Fruit fly (Drosophila melanogaster): ENCODE measurements around the gene CG13065.

Gene CG13065

DNA sequence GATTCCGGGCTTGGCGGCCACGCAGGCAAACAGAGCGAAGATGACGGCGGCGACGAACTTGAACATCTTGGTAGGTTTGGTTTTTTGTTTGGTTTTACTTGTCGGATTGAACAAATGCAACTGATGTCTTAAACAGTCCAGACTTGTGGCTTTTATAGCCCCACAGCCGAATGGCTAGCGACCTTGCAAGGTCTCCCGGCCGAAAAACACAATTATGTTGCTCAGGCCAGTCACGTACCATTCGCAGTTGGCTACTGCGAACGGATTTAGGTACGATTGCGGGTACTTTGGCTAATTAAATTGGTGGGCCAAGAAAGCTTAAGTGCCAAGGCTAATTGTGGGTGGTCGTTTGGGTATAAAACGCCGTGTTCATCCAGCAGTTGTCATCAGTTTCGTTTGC is 12.2 kb upstream of the CG13065 start, which contains the start of the genes CG13051 and CG13069:
Gene CG13051, minus strand, starts transcription at position 101 of the 400 bp plus-strand sequence.
Gene CG13069, plus strand, starts transcription at position 386 of the 400 bp plus-strand sequence.
- TF ChIP-seq Myc (optimal IDR thresholded peaks at IDR 0.05) (no peak), Sin3A (optimal IDR thresholded peaks at IDR 0.05) (no peak), insv (optimal IDR thresholded peaks at IDR 0.05) (no peak), psq (optimal IDR thresholded peaks at IDR 0.05) (no peak), h (optimal IDR thresholded peaks at IDR 0.05) (no peak), ttk (optimal IDR thresholded peaks at IDR 0.05) (no peak)

DNA sequence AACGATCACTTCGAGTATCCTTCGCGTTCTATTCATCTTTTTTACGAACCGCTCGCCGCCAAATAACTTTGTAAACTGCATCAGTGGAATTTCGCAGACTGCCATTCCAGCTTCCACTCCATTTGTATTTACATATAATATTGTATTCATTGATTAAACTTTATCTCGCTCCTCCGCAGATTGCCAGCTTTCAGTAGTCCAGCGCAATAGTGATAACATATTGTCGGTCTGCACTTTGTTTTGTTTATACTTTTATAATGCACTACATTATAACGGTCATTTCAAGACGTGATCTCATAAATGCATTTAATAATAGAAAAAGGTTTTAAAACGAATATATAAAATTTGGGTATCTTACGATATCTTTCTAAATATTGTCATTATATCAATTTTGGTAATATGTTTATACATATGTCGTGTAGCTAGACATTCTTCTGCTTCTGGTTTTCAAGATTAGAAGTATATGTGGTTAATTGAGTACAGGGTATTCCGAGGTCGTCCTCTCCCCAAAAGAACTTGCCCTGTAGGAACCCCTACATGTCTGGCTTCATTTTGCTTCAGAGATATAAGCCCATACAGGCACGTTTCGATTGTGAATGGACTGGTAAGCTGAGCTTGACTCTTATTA is 9.0 kb upstream of the CG13065 start, which contains the start of gene CG4950:
Gene CG4950, minus strand, starts transcription at position 51 of the 628 bp plus-strand sequence.
- TF ChIP-seq insv (optimal IDR thresholded peaks at IDR 0.05) = no peak
- TF ChIP-seq ttk (optimal IDR thresholded peaks at IDR 0.05) = no peak
- no peak for TF ChIP-seq h (optimal IDR thresholded peaks at IDR 0.05)
- TF ChIP-seq Sin3A (optimal IDR thresholded peaks at IDR 0.05) = no peak
- TF ChIP-seq Myc (optimal IDR thresholded peaks at IDR 0.05) = no peak
- TF ChIP-seq psq (optimal IDR thresholded peaks at IDR 0.05) = no peak

DNA sequence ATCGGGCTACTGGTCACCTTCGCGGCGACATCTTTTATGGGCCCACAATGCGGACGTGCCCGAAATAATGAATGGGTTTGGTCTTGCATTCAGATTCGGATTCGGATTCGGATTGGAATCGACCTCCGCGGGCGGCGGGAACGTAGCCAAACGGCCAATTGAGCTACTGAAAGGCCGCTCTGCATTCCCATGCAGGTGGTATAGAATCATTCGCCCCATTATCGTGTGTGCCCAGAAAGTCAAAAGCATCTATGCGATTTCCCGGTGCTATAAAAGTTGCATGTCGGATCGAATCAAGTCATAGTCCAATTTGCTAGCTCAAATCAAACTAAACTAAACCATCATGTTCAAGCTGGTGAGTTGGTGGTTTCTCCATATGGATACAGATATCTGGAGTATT is 8.1 kb upstream of the CG13065 start, which contains the start of gene CG13068:
Gene CG13068, plus strand, starts transcription at position 301 of the 400 bp plus-strand sequence.
- TF ChIP-seq h (optimal IDR thresholded peaks at IDR 0.05) = no peak
- no peak for TF ChIP-seq ttk (optimal IDR thresholded peaks at IDR 0.05)
- TF ChIP-seq psq (optimal IDR thresholded peaks at IDR 0.05) = no peak
- no peak for TF ChIP-seq Sin3A (optimal IDR thresholded peaks at IDR 0.05)
- no peak for TF ChIP-seq insv (optimal IDR thresholded peaks at IDR 0.05)
- TF ChIP-seq Myc (optimal IDR thresholded peaks at IDR 0.05) = no peak

DNA sequence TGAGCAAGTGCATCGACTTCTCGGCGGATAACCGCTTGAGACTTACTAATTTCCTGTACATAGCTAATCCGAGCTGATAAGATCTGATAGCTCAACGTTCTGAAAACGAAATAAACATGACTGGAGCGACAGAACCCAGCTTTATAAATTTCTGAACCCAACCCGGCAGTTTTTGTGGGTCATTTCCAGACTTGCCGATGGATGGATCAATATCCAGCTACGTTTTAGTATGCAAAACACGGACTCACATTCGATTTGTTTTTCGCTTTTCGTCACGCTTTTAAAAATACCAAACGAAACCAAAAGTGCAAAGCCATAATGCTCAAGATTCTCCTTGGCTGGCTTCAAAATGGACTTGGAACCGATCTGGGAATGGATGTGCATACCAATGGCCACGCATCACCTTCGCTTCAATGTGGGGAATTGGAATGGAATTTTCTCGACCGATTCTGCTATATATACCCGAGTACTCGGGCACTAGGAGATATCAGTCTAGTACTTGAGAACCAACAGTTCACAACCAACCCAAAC is 6.4 kb upstream of the CG13065 start, which contains the start of the genes CG34248 and CG13067:
Gene CG34248, minus strand, starts transcription at position 101 of the 531 bp plus-strand sequence.
Gene CG13067, plus strand, starts transcription at position 481 of the 531 bp plus-strand sequence.
- TF ChIP-seq psq (optimal IDR thresholded peaks at IDR 0.05) = no peak
- TF ChIP-seq Myc (optimal IDR thresholded peaks at IDR 0.05) = no peak
- no peak for TF ChIP-seq h (optimal IDR thresholded peaks at IDR 0.05)
- TF ChIP-seq Sin3A (optimal IDR thresholded peaks at IDR 0.05) = no peak
- TF ChIP-seq insv (optimal IDR thresholded peaks at IDR 0.05) = no peak
- TF ChIP-seq ttk (optimal IDR thresholded peaks at IDR 0.05) = no peak

DNA sequence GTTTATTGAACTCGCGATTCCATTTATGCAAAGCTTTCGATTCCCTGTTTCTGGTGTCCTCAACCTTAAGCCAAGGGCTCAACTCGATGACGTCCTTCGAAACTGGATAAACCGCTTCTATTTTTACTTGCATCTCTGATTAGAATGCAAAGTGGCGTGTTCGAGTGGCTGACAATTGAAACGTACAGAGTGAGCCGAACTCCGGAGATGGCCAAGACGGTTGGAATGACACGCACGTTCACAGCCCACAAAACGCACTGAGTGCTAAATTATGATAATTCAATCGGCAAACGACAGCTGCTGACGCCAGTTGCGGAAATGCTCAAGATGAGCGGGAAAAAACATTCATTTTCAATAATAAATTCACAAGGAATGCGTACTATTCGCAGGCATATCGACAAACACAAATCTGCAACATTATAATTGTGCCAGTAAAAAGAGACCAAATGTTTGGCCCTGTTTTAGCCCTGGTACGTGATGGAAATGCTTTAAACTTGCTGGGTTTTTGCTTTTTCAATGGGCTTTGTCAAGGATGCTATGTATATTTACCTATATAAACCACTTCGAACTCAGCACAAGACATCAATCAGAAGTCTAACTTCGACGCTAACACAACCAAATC is 4.8 kb upstream of the CG13065 start, which contains the start of gene CG13066:
Gene CG13066, plus strand, starts transcription at position 572 of the 622 bp plus-strand sequence.
- TF ChIP-seq psq (optimal IDR thresholded peaks at IDR 0.05) = no peak
- TF ChIP-seq insv (optimal IDR thresholded peaks at IDR 0.05) = no peak
- TF ChIP-seq h (optimal IDR thresholded peaks at IDR 0.05) = no peak
- no peak for TF ChIP-seq Myc (optimal IDR thresholded peaks at IDR 0.05)
- TF ChIP-seq Sin3A (optimal IDR thresholded peaks at IDR 0.05) = no peak
- TF ChIP-seq ttk (optimal IDR thresholded peaks at IDR 0.05) = no peak

DNA sequence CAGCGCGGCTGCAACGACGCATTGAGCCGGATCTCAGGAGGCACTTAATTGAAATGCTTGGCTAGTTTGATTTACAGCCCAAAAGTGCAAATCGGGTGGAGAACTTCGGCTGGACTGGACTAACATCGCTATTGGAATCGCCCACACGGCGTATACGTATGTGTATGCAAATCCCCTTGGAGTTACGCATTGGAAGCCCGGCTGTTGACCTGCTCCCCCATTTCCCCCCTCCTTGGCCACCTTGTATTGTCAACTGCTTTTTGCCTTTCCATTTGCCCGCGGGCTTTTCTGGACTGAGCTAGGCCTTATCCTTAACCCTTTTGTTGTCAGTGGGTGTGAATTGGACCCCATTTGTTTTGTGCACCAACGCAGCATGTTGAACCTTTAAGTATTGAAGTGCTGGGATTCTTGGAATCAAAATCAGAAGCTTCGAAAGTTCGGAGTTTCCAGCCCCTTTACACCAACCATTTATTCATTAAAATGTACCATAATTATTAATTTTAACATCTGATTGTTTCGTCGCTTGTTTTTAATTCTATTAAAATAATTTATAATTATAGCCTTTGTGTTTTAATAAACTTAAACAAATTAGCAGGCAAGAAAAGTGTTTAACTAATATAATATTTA is 1.7 kb upstream of the CG13065 start:
- TF ChIP-seq h (optimal IDR thresholded peaks at IDR 0.05) = no peak
- no peak for TF ChIP-seq Myc (optimal IDR thresholded peaks at IDR 0.05)
- no peak for TF ChIP-seq ttk (optimal IDR thresholded peaks at IDR 0.05)
- no peak for TF ChIP-seq Sin3A (optimal IDR thresholded peaks at IDR 0.05)
- no peak for TF ChIP-seq insv (optimal IDR thresholded peaks at IDR 0.05)
- TF ChIP-seq psq (optimal IDR thresholded peaks at IDR 0.05) = no peak

DNA sequence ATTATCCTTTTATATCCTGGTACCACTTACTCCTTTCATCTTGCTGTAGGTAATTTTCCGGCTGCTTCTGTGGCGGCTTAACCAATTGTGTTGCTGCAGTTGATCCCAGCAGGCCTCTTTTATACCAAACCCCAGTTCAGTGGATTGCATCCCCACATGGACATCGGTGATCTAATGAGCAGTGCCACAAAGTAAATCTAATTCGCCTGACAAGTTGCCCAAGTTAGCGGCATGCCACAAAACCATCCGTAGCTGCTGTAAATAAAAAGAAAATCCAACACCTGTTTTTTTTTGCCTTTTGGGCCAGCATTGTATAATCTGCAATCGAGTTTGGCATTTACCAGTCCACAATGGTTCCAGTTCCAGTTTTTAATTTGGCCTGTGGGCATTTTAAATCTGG is 1.9 kb downstream of the CG13065 start, which contains the start of gene CG13050:
Gene CG13050, minus strand, starts transcription at position 101 of the 400 bp plus-strand sequence.
- no peak for TF ChIP-seq h (optimal IDR thresholded peaks at IDR 0.05)
- no peak for TF ChIP-seq Sin3A (optimal IDR thresholded peaks at IDR 0.05)
- TF ChIP-seq insv (optimal IDR thresholded peaks at IDR 0.05) = no peak
- TF ChIP-seq psq (optimal IDR thresholded peaks at IDR 0.05) = no peak
- no peak for TF ChIP-seq Myc (optimal IDR thresholded peaks at IDR 0.05)

DNA sequence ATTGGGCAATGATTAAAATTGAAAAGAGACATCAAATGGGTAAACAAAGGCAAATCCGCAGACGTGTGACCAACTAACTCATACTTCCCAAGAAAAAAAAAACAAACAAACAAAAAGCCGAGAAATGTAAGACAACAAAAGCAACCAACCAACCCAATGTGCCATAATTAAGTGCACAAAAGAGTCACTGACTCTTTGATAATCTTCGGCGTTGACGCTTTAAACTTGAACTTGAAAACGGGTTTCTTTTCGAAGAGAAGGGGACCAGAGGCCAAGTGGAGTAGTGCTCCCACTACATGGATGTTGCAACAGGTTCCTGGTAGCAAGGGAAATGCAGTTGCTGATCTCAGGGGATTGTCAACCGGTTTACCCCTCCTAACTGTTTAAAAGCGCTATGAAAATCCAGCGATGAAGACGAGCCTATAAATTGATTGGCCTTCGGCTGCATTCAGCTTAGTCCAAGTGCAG is 2.8 kb downstream of the CG13065 start, which contains the start of gene CG13064:
Gene CG13064, plus strand, starts transcription at position 418 of the 468 bp plus-strand sequence.
- no peak for TF ChIP-seq Sin3A (optimal IDR thresholded peaks at IDR 0.05)

DNA sequence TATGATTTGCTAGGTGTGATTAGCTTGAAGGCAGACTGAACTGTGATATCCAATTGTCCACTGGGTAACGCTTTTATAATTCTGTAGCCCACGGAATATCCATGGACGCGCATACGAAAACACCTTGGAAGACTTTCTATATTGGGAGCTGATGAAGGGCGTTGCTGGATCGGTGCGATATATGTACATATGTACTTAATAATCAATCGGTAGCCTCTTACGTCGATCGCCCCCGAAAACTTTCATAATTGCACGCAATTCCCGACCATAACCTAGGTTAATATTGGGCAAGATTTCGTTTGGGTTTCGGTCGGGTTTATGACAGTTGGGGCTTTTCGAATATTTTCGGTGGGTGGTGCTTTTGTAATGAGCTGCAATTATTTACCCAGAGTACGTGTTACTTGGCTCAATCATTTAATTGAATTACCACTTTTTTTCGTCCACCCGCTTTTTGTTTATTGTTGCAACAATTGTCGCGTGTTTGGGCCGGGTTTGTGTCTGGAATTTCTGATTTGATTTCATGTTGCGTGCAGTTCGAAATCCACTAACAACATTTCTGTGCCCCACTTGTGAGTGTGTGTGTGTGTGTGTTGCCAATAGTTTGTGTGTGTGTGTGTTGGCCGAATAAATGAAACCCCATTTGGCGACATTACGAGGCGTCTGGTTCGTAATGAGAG is 4.8 kb downstream of the CG13065 start, which contains the start of gene CG13049:
Gene CG13049, minus strand, starts transcription at position 51 of the 677 bp plus-strand sequence.
- TF ChIP-seq insv (optimal IDR thresholded peaks at IDR 0.05) = no peak
- TF ChIP-seq Sin3A (optimal IDR thresholded peaks at IDR 0.05) = no peak
- TF ChIP-seq Myc (optimal IDR thresholded peaks at IDR 0.05) = no peak
- no peak for TF ChIP-seq h (optimal IDR thresholded peaks at IDR 0.05)
- no peak for TF ChIP-seq ttk (optimal IDR thresholded peaks at IDR 0.05)
- no peak for TF ChIP-seq psq (optimal IDR thresholded peaks at IDR 0.05)

DNA sequence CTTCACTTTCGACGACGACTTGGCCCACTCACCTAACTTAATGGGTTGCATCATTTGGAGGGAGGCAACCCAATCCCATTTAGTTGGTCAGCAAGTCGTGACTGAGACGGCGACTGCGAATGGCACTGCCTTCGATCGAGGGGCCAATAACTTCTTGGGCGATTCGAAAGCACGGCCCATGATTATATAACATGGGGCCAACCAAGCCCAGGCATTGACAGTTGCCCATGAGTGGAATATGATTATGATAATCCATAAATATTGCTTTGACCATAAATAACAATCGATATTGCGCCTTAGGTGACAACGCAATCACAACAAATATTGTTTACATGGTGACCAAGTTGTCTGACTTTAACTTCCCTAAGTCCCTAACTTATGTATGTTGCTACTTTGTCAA is 6.6 kb downstream of the CG13065 start, which contains the start of gene CG13048:
Gene CG13048, minus strand, starts transcription at position 101 of the 400 bp plus-strand sequence.
- TF ChIP-seq insv (optimal IDR thresholded peaks at IDR 0.05) = no peak
- TF ChIP-seq ttk (optimal IDR thresholded peaks at IDR 0.05) = no peak
- TF ChIP-seq Myc (optimal IDR thresholded peaks at IDR 0.05) = no peak
- no peak for TF ChIP-seq psq (optimal IDR thresholded peaks at IDR 0.05)
- TF ChIP-seq Sin3A (optimal IDR thresholded peaks at IDR 0.05) = no peak
- TF ChIP-seq h (optimal IDR thresholded peaks at IDR 0.05) = no peak

DNA sequence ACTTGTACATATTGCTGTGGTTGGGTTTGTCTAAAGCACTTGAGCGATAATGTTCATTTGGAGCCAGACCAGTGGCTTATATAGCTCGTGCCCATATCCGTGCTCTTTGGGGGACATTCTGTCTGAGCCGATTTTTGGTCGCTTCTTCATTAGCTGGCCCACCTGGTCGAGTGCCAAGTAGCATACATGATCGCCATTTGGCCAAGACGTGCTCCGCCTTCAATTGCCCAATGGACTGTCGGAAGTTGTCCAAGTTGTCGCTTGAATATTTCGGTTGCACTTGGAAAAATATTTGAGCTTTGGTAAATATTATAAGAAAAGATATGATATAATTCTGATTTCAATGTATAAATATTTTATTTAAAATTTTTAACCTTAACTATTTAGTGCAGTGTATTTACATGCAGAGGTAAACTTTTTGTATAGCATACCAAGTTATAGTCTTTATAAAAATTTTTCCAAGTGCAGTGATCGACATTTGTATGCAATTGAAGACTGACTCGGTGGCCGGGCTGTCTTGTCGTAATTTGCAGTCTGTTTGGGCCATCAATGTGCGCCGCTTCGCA is 8.2 kb downstream of the CG13065 start, which contains the start of gene CG13047:
Gene CG13047, minus strand, starts transcription at position 51 of the 566 bp plus-strand sequence.
- no peak for TF ChIP-seq psq (optimal IDR thresholded peaks at IDR 0.05)
- no peak for TF ChIP-seq Myc (optimal IDR thresholded peaks at IDR 0.05)
- TF ChIP-seq ttk (optimal IDR thresholded peaks at IDR 0.05) = no peak
- no peak for TF ChIP-seq insv (optimal IDR thresholded peaks at IDR 0.05)

All from Kc167 (cell line).